Worm (Caenorhabditis elegans) whole organism, L4 larva: ENCODE data around the gene rfk-1.

Source experiments
- ZK546.5 ChIP-seq, 2 experiments: sonication (generic microtip); optimal IDR thresholded peaks; 2 replicates each; lab custom pipeline; 2017; ENCODE audit warnings: missing biosample characterization in 2 of 2, missing genetic modification characterization in 2 of 2
- aly-2 ChIP-seq: sonication (generic microtip); optimal IDR thresholded peaks from 2 replicates; lab custom pipeline; 2018; ENCODE audit warnings: missing biosample characterization, missing genetic modification characterization
- daf-16 ChIP-seq, 3 experiments: sonication (generic microtip); optimal IDR thresholded peaks; 2 replicates each; lab custom pipeline; 2016 to 2017; ENCODE audit warnings: missing genetic modification characterization in 3 of 3, missing genetic modification reagents in 3 of 3, mild to moderate bottlenecking in 2 of 3, missing compliant biosample characterization in 2 of 3, missing biosample characterization in 1 of 3, moderate library complexity in 1 of 3
- dmd-9 ChIP-seq: fragments of 200-800 bp; sonication (Bioruptor generic); IDR thresholded peaks from 2 replicates; pipeline ENCODE4 v1.3.6; 2022; ENCODE audit warnings: missing genetic modification reagents, missing genetic modification characterization, missing compliant biosample characterization
- fos-1 ChIP-seq: fragments of 150-350 bp; optimal IDR thresholded peaks from 2 replicates; lab custom pipeline; 2014; ENCODE audit warnings: missing biosample characterization, missing genetic modification characterization
- lsy-2 ChIP-seq, 2 experiments: fragments of 150-350 bp in 1 of 2; sonication (generic microtip) in 1 of 2; optimal IDR thresholded peaks; 2 replicates each; lab custom pipeline; 2014 to 2017; ENCODE audit warnings: missing biosample characterization in 2 of 2, missing genetic modification characterization in 2 of 2
- nhr-10 ChIP-seq: fragments of 150-350 bp; optimal IDR thresholded peaks from 2 replicates; lab custom pipeline; 2014; ENCODE audit warnings: missing biosample characterization, missing genetic modification characterization
- nhr-28 ChIP-seq: fragments of 150-350 bp; optimal IDR thresholded peaks from 2 replicates; lab custom pipeline; 2014; ENCODE audit warnings: missing biosample characterization, missing genetic modification characterization
- pha-4 ChIP-seq, 2 experiments: fragments of 150-350 bp in 1 of 2; fragments of 200-800 bp in 1 of 2; sonication (Bioruptor generic) in 1 of 2; IDR thresholded peaks in 1 of 2; optimal IDR thresholded peaks in 1 of 2; 2 replicates each; pipeline versions ENCODE4 v1.3.6 to Lab custom; 2014 to 2022; ENCODE audit warnings: missing genetic modification characterization in 2 of 2, missing genetic modification reagents in 2 of 2, missing biosample characterization in 1 of 2, missing compliant biosample characterization in 1 of 2
- pqm-1 ChIP-seq: sonication (generic microtip); optimal IDR thresholded peaks from 2 replicates; lab custom pipeline; 2017; ENCODE audit warnings: missing biosample characterization, missing genetic modification characterization
- unc-130 ChIP-seq: sonication (generic microtip); optimal IDR thresholded peaks from 2 replicates; lab custom pipeline; 2016; ENCODE audit warnings: missing genetic modification reagents, missing genetic modification characterization, missing compliant biosample characterization
- unc-39 ChIP-seq: sonication (generic microtip); optimal IDR thresholded peaks from 2 replicates; lab custom pipeline; 2017; ENCODE audit warnings: missing biosample characterization, missing genetic modification characterization
- unc-62 ChIP-seq, 3 experiments: fragments of 150-350 bp in 1 of 3; sonication (generic microtip); optimal IDR thresholded peaks in 2 of 3; peaks in 1 of 3; 1 replicate in 1 of 3; 2 replicates in 2 of 3; lab custom pipeline; 2014 to 2017; ENCODE audit warnings: missing biosample characterization in 3 of 3, missing genetic modification characterization in 3 of 3, missing genetic modification reagents in 3 of 3, missing genotype in 1 of 3
- zip-2 ChIP-seq: fragments of 150-350 bp; optimal IDR thresholded peaks from 2 replicates; lab custom pipeline; 2014; ENCODE audit warnings: missing biosample characterization, missing genetic modification characterization

DNA sequence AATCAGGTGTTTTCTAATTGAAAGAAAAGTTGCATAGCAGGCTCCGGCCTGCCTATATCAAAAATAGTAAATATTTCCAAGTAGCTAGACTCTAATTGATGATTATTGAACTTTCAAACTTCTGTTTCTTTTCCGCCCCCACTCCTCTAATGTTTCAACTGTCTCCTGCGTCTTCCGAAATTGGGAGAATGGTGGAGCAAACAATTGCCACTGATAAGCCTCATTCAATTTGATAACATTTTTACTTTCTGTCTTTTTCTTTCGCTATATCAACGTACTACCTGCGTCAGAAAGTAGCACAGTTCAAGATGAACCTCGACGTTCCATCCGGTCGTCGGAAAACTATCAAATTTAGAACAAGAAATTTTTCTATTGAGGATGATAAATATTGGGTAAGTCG, 29.6 kb upstream of the rfk-1 start, which contains the start of gene F13B12.3:
- TF ChIP-seq ZK546.5 (tag; optimal IDR thresholded peaks at IDR 0.05; lab: Kevin White, UChicago): no peak
- TF ChIP-seq pqm-1: peak; percentile 97
- no peak for TF ChIP-seq aly-2
- no peak for TF ChIP-seq lsy-2 (tag; optimal IDR thresholded peaks at IDR 0.05; lab: Kevin White, UChicago)
- no peak for TF ChIP-seq unc-39 (tag; lab: Kevin White, UChicago)
- TF ChIP-seq unc-62 (GFP tag; optimal IDR thresholded peaks at IDR 0.05 in 1 of 2; lab: Kevin White, UChicago): peak in 1 of 2 experiments; percentile 53
- TF ChIP-seq unc-62 (tag; optimal IDR thresholded peaks at IDR 0.05; lab: Kevin White, UChicago): no peak
- no peak for TF ChIP-seq pha-4 (GFP tag; IDR thresholded peaks at IDR 0.05; lab: Robert Waterston, UW)
- TF ChIP-seq pha-4 (tag; optimal IDR thresholded peaks at IDR 0.05; lab: Kevin White, UChicago): no peak
- no peak for TF ChIP-seq zip-2 (tag; lab: Kevin White, UChicago)
- no peak for TF ChIP-seq nhr-10
- no peak for TF ChIP-seq dmd-9 (GFP tag; lab: Robert Waterston, UW)
- no peak for TF ChIP-seq fos-1 (tag; lab: Kevin White, UChicago)
- TF ChIP-seq nhr-28: peak; percentile 82
- TF ChIP-seq unc-130: no peak
- TF ChIP-seq daf-16 (GFP tag; optimal IDR thresholded peaks at IDR 0.05; lab: Kevin White, UChicago): no peak
- peak; percentile 79 for TF ChIP-seq daf-16 (tag; optimal IDR thresholded peaks at IDR 0.05; lab: Kevin White, UChicago)
